Worm (Caenorhabditis elegans) whole organism, L4 larva: Measurements from ENCODE around the gene gon-4.

ENCODE experiments used
- D1046.2 ChIP-seq: fragments of 200-800 bp; sonication (Bioruptor generic); IDR thresholded peaks from 2 replicates; pipeline ENCODE4 v1.3.6; 2022; ENCODE audit warnings: missing genetic modification characterization, missing compliant biosample characterization
- F49E8.2 ChIP-seq: sonication (generic microtip); optimal IDR thresholded peaks from 2 replicates; lab custom pipeline; 2016; ENCODE audit warnings: missing compliant biosample characterization, mild to moderate bottlenecking, missing genetic modification characterization, borderline replicate concordance
- T20F7.1 ChIP-seq: fragments of 200-800 bp; sonication (Bioruptor generic); optimal IDR thresholded peaks from 2 replicates; lab custom pipeline; 2018; ENCODE audit warnings: mild to moderate bottlenecking, missing genetic modification characterization, missing compliant biosample characterization
- T26A8.4 ChIP-seq: fragments of 200-800 bp; sonication (Bioruptor generic); IDR thresholded peaks from 2 replicates; pipeline ENCODE4 v1.3.6; 2022; ENCODE audit warnings: missing genetic modification characterization, missing compliant biosample characterization
- Y48G9A.11 ChIP-seq: fragments of 200-800 bp; sonication (Bioruptor generic); IDR thresholded peaks from 2 replicates; pipeline ENCODE4 v1.3.6; 2022; ENCODE audit warnings: missing genetic modification reagents, missing genetic modification characterization, missing compliant biosample characterization
- ZK337.2 ChIP-seq: fragments of 200-800 bp; sonication (Bioruptor generic); IDR thresholded peaks from 2 replicates; pipeline ENCODE4 v1.3.6; 2022; ENCODE audit warnings: missing genetic modification reagents, missing genetic modification characterization, missing compliant biosample characterization
- ZK546.5 ChIP-seq, 2 experiments: sonication (generic microtip); optimal IDR thresholded peaks; 2 replicates each; lab custom pipeline; 2017; ENCODE audit warnings: missing biosample characterization in 2 of 2, missing genetic modification characterization in 2 of 2
- aha-1 ChIP-seq: fragments of 150-350 bp; peaks from one replicate; lab custom pipeline; 2014; ENCODE audit warnings: missing biosample characterization, missing genetic modification characterization
- arid-1 ChIP-seq: fragments of 200-800 bp; sonication (Bioruptor generic); conservative IDR thresholded peaks from 2 replicates; pipeline ENCODE4 v1.3.6; 2022; ENCODE audit warnings: missing genetic modification reagents, missing genetic modification characterization, missing compliant biosample characterization
- attf-4 ChIP-seq: sonication (generic microtip); optimal IDR thresholded peaks from 3 replicates; lab custom pipeline; 2017; ENCODE audit warnings: missing biosample characterization, missing genetic modification characterization
- ceh-20 ChIP-seq: fragments of 200-800 bp; sonication (Bioruptor generic); IDR thresholded peaks from 2 replicates; pipeline ENCODE4 v1.3.6; 2022; ENCODE audit warnings: missing genetic modification reagents, missing genetic modification characterization, missing compliant biosample characterization
- ceh-44 ChIP-seq: fragments of 200-800 bp; sonication (Bioruptor generic); IDR thresholded peaks from 2 replicates; pipeline ENCODE4 v1.3.6; 2022; ENCODE audit warnings: missing genetic modification reagents, missing genetic modification characterization, missing compliant biosample characterization
- cey-2 ChIP-seq: sonication (generic microtip); optimal IDR thresholded peaks from 3 replicates; lab custom pipeline; 2017; ENCODE audit warnings: missing genetic modification characterization, mild to moderate bottlenecking, missing compliant biosample characterization, antibody characterized with exemption, borderline replicate concordance; ENCODE audit not compliant: insufficient read depth
- ctbp-1 ChIP-seq: fragments of 200-800 bp; sonication (Bioruptor generic); IDR thresholded peaks from 2 replicates; pipeline ENCODE4 v1.3.6; 2022; ENCODE audit warnings: missing genetic modification reagents, missing genetic modification characterization, missing compliant biosample characterization
- daf-16 ChIP-seq, 3 experiments: sonication (generic microtip); optimal IDR thresholded peaks; 2 replicates each; lab custom pipeline; 2016 to 2017; ENCODE audit warnings: missing genetic modification characterization in 3 of 3, missing genetic modification reagents in 3 of 3, mild to moderate bottlenecking in 2 of 3, missing compliant biosample characterization in 2 of 3, missing biosample characterization in 1 of 3, moderate library complexity in 1 of 3
- daf-8 ChIP-seq: fragments of 200-800 bp; sonication (Bioruptor generic); IDR thresholded peaks from 2 replicates; pipeline ENCODE4 v1.3.6; 2022; ENCODE audit warnings: missing genetic modification characterization, missing compliant biosample characterization
- dpl-1 ChIP-seq: fragments of 150-350 bp; optimal IDR thresholded peaks from 2 replicates; lab custom pipeline; 2014; ENCODE audit warnings: missing biosample characterization, missing genetic modification reagents, missing genetic modification characterization
- egl-27 ChIP-seq: sonication (generic microtip); optimal IDR thresholded peaks from 3 replicates; lab custom pipeline; 2017; ENCODE audit warnings: missing biosample characterization, missing genetic modification reagents, missing genetic modification characterization
- fos-1 ChIP-seq: fragments of 150-350 bp; optimal IDR thresholded peaks from 2 replicates; lab custom pipeline; 2014; ENCODE audit warnings: missing biosample characterization, missing genetic modification characterization
- hif-1 ChIP-seq, 2 experiments: sonication (generic microtip); optimal IDR thresholded peaks; 2 replicates each; lab custom pipeline; 2016 to 2017; ENCODE audit warnings: missing compliant biosample characterization in 2 of 2, missing genetic modification characterization in 2 of 2, missing genetic modification reagents in 2 of 2, missing genotype in 2 of 2, mild to moderate bottlenecking in 1 of 2
- hmg-1.1 ChIP-seq: fragments of 200-800 bp; sonication (Bioruptor generic); IDR thresholded peaks from 2 replicates; pipeline ENCODE4 v1.3.6; 2022; ENCODE audit warnings: missing genetic modification reagents, missing genetic modification characterization, missing compliant biosample characterization
- jun-1 ChIP-seq: fragments of 150-350 bp; optimal IDR thresholded peaks from 2 replicates; lab custom pipeline; 2014; ENCODE audit warnings: missing biosample characterization, missing genetic modification reagents, missing genetic modification characterization
- lin-38 ChIP-seq: fragments of 200-800 bp; sonication (Bioruptor generic); IDR thresholded peaks from 2 replicates; pipeline ENCODE4 v1.3.6; 2022; ENCODE audit warnings: missing genetic modification reagents, missing genetic modification characterization, missing compliant biosample characterization
- lin-39 ChIP-seq: fragments of 150-350 bp; optimal IDR thresholded peaks from 2 replicates; lab custom pipeline; 2014; ENCODE audit warnings: missing biosample characterization, missing genetic modification reagents, missing genetic modification characterization
- lsy-2 ChIP-seq, 2 experiments: fragments of 150-350 bp in 1 of 2; sonication (generic microtip) in 1 of 2; optimal IDR thresholded peaks; 2 replicates each; lab custom pipeline; 2014 to 2017; ENCODE audit warnings: missing biosample characterization in 2 of 2, missing genetic modification characterization in 2 of 2
- madf-9 ChIP-seq: fragments of 200-800 bp; sonication (Bioruptor generic); conservative IDR thresholded peaks from 2 replicates; pipeline ENCODE4 v1.3.6; 2022; ENCODE audit warnings: missing genetic modification reagents, missing genetic modification characterization, missing compliant biosample characterization
- mdl-1 ChIP-seq, 2 experiments: fragments of 150-350 bp in 1 of 2; sonication (generic microtip) in 1 of 2; optimal IDR thresholded peaks; 2 replicates each; lab custom pipeline; 2014 to 2017; ENCODE audit warnings: missing biosample characterization in 2 of 2, missing genetic modification characterization in 2 of 2
- mep-1 ChIP-seq: fragments of 150-350 bp; sonication (generic microtip); optimal IDR thresholded peaks from 3 replicates; lab custom pipeline; 2014; ENCODE audit warnings: missing biosample characterization, missing genetic modification characterization
- mes-2 ChIP-seq: sonication (generic microtip); optimal IDR thresholded peaks from 2 replicates; lab custom pipeline; 2016; ENCODE audit warnings: missing genotype, mild to moderate bottlenecking, missing genetic modification characterization, missing compliant biosample characterization; ENCODE audit not compliant: poor library complexity, severe bottlenecking
- nhr-102 ChIP-seq: sonication (generic microtip); optimal IDR thresholded peaks from 2 replicates; lab custom pipeline; 2016; ENCODE audit warnings: mild to moderate bottlenecking, missing genetic modification characterization, moderate library complexity, missing compliant biosample characterization
- nhr-25 ChIP-seq: sonication (generic microtip); optimal IDR thresholded peaks from 2 replicates; lab custom pipeline; 2017; ENCODE audit warnings: missing genetic modification characterization, mild to moderate bottlenecking, missing compliant biosample characterization, antibody characterized with exemption, moderate library complexity, borderline replicate concordance; ENCODE audit not compliant: insufficient read depth
- nhr-28 ChIP-seq: fragments of 150-350 bp; optimal IDR thresholded peaks from 2 replicates; lab custom pipeline; 2014; ENCODE audit warnings: missing biosample characterization, missing genetic modification characterization
- nhr-41 ChIP-seq: fragments of 200-800 bp; sonication (Bioruptor generic); IDR thresholded peaks from 2 replicates; pipeline ENCODE4 v1.3.6; 2022; ENCODE audit warnings: missing genetic modification reagents, missing genetic modification characterization, missing compliant biosample characterization
- nhr-48 ChIP-seq: sonication (generic microtip); optimal IDR thresholded peaks from 2 replicates; lab custom pipeline; 2016; ENCODE audit warnings: mild to moderate bottlenecking, missing genetic modification characterization, missing compliant biosample characterization
- nhr-6 ChIP-seq: fragments of 150-350 bp; optimal IDR thresholded peaks from 2 replicates; lab custom pipeline; 2014; ENCODE audit warnings: missing biosample characterization, missing genetic modification characterization
- nhr-77 ChIP-seq: fragments of 150-350 bp; optimal IDR thresholded peaks from 2 replicates; lab custom pipeline; 2014; ENCODE audit warnings: missing biosample characterization, missing genetic modification characterization
- pha-4 ChIP-seq, 2 experiments: fragments of 150-350 bp in 1 of 2; fragments of 200-800 bp in 1 of 2; sonication (Bioruptor generic) in 1 of 2; IDR thresholded peaks in 1 of 2; optimal IDR thresholded peaks in 1 of 2; 2 replicates each; pipeline versions ENCODE4 v1.3.6 to Lab custom; 2014 to 2022; ENCODE audit warnings: missing genetic modification characterization in 2 of 2, missing genetic modification reagents in 2 of 2, missing biosample characterization in 1 of 2, missing compliant biosample characterization in 1 of 2
- set-16 ChIP-seq: fragments of 200-800 bp; sonication (Bioruptor generic); IDR thresholded peaks from 2 replicates; pipeline ENCODE4 v1.3.6; 2022; ENCODE audit warnings: missing genetic modification reagents, missing genetic modification characterization, missing compliant biosample characterization
- snpc-4 ChIP-seq: fragments of 150-350 bp; optimal IDR thresholded peaks from 2 replicates; lab custom pipeline; 2014; ENCODE audit warnings: missing biosample characterization, missing genetic modification characterization
- spr-1 ChIP-seq: sonication (generic microtip); optimal IDR thresholded peaks from 2 replicates; lab custom pipeline; 2016; ENCODE audit warnings: mild to moderate bottlenecking, missing genetic modification characterization, missing compliant biosample characterization
- spr-3 ChIP-seq: fragments of 200-800 bp; sonication (Bioruptor generic); optimal IDR thresholded peaks from 2 replicates; lab custom pipeline; 2018; ENCODE audit warnings: mild to moderate bottlenecking, missing genetic modification characterization, missing compliant biosample characterization
- zag-1 ChIP-seq: fragments of 150-350 bp; optimal IDR thresholded peaks from 2 replicates; lab custom pipeline; 2014; ENCODE audit warnings: missing biosample characterization, missing genetic modification characterization
- zip-2 ChIP-seq: fragments of 150-350 bp; optimal IDR thresholded peaks from 2 replicates; lab custom pipeline; 2014; ENCODE audit warnings: missing biosample characterization, missing genetic modification characterization
- ztf-11 ChIP-seq: fragments of 150-350 bp; optimal IDR thresholded peaks from 2 replicates; lab custom pipeline; 2014; ENCODE audit warnings: missing biosample characterization, missing genetic modification characterization
- ztf-7 ChIP-seq: fragments of 150-350 bp; optimal IDR thresholded peaks from 2 replicates; lab custom pipeline; 2014; ENCODE audit warnings: missing biosample characterization, missing genetic modification characterization

gon-4 gene

ce11 chrIV:10251261-10251660, 53.6 kb downstream of the gon-4 start:
- TF ChIP-seq ztf-7 (tag; lab: Kevin White, UChicago) (no peak), ZK546.5 (tag; optimal IDR thresholded peaks at IDR 0.05; lab: Kevin White, UChicago) (no peak), nhr-28 (tag; lab: Kevin White, UChicago) (peak; percentile 27), T20F7.1 (GFP tag; lab: Kevin White, UChicago) (no peak), mdl-1 (tag; optimal IDR thresholded peaks at IDR 0.05; lab: Kevin White, UChicago) (no peak), madf-9 (GFP tag; lab: Robert Waterston, UW) (no peak), D1046.2 (no peak), nhr-41 (GFP tag; lab: Robert Waterston, UW) (no peak), daf-16 (GFP tag; optimal IDR thresholded peaks at IDR 0.05; lab: Kevin White, UChicago) (no peak), daf-16 (tag; optimal IDR thresholded peaks at IDR 0.05; lab: Kevin White, UChicago) (peak; percentile 33)

ce11 chrIV:10251764-10252163, 54.1 kb downstream of the gon-4 start:
- no peak for TF ChIP-seq nhr-77 (tag; lab: Kevin White, UChicago)
- TF ChIP-seq zip-2 = no peak
- TF ChIP-seq aha-1 (tag; lab: Kevin White, UChicago) = peak; percentile 6

- TF ChIP-seq daf-8 (GFP tag; lab: Robert Waterston, UW) = no peak
- TF ChIP-seq mep-1 (tag; lab: Kevin White, UChicago) = peak; percentile 92
- TF ChIP-seq spr-1 = peak; percentile 73
- no peak for TF ChIP-seq attf-4
- TF ChIP-seq nhr-102 (tag; lab: Kevin White, UChicago) = peak; percentile 76
- TF ChIP-seq lin-39 (tag; lab: Kevin White, UChicago) = no peak
- TF ChIP-seq nhr-48 (tag; lab: Kevin White, UChicago) = peak; percentile 92
- peak; percentile 56 for TF ChIP-seq lin-38 (GFP tag; lab: Robert Waterston, UW)
- TF ChIP-seq fos-1 (tag; lab: Kevin White, UChicago) = peak; percentile 16
- peak; percentile 80 to 87 for TF ChIP-seq lsy-2 (tag; optimal IDR thresholded peaks at IDR 0.05; lab: Kevin White, UChicago)
- peak in 1 of 2 experiments; percentile 10 for TF ChIP-seq ZK546.5 (tag; optimal IDR thresholded peaks at IDR 0.05; lab: Kevin White, UChicago)
- peak; percentile 80 for TF ChIP-seq jun-1 (tag; lab: Kevin White, UChicago)
- peak; percentile 93 for TF ChIP-seq ceh-20
- peak; percentile 36 for TF ChIP-seq zag-1 (tag; lab: Kevin White, UChicago)
- TF ChIP-seq nhr-6 = peak; percentile 67
- no peak for TF ChIP-seq egl-27 (tag; lab: Kevin White, UChicago)
- peak; percentile 91 for TF ChIP-seq ctbp-1
- TF ChIP-seq nhr-25 (tag; lab: Kevin White, UChicago) = peak; percentile 37
- TF ChIP-seq set-16 (GFP tag; lab: Robert Waterston, UW) = peak; percentile 90
- TF ChIP-seq spr-3 (GFP tag; lab: Kevin White, UChicago) = no peak
- peak; percentile 52 for TF ChIP-seq cey-2 (tag; lab: Kevin White, UChicago)
- TF ChIP-seq arid-1 (GFP tag; lab: Robert Waterston, UW) = no peak
- TF ChIP-seq F49E8.2 (tag; lab: Kevin White, UChicago) = no peak
- TF ChIP-seq ZK337.2 (GFP tag; lab: Robert Waterston, UW) = no peak
- no peak for TF ChIP-seq Y48G9A.11
- TF ChIP-seq T26A8.4 = peak; percentile 43; the same call in 1 of the 2 replicates
- peak; percentile 91 for TF ChIP-seq hmg-1.1 (GFP tag; lab: Robert Waterston, UW)
- TF ChIP-seq aha-1 (tag; lab: Kevin White, UChicago) = peak; percentile 99
- peak; percentile 80 for TF ChIP-seq T20F7.1 (GFP tag; lab: Kevin White, UChicago)
- TF ChIP-seq ztf-11 (tag; lab: Kevin White, UChicago) = no peak
- TF ChIP-seq dpl-1 (GFP tag; lab: Kevin White, UChicago) = peak; percentile 61
- TF ChIP-seq mes-2 (tag; lab: Kevin White, UChicago) = peak; percentile 70
- no peak for TF ChIP-seq snpc-4
- no peak for TF ChIP-seq ceh-44 (GFP tag; lab: Robert Waterston, UW)
- peak; percentile 88 for TF ChIP-seq pha-4 (GFP tag; IDR thresholded peaks at IDR 0.05; lab: Robert Waterston, UW)
- TF ChIP-seq pha-4 (tag; optimal IDR thresholded peaks at IDR 0.05; lab: Kevin White, UChicago) = peak; percentile 66
- TF ChIP-seq mdl-1 (tag; optimal IDR thresholded peaks at IDR 0.05; lab: Kevin White, UChicago) = peak; percentile 71 to 99
- peak; percentile 90 for TF ChIP-seq nhr-28 (tag; lab: Kevin White, UChicago)
- TF ChIP-seq hif-1 (tag; optimal IDR thresholded peaks at IDR 0.05; lab: Kevin White, UChicago) = peak; percentile 33 to 83
These were observed 54.8 kb downstream of the gon-4 start for ce11 chrIV:10252350-10252792.
